Fruit fly (Drosophila melanogaster) whole organism, embryonic: ENCODE results near the gene siz.

Experiments
- CG10959 ChIP-seq: fragments of 200-800 bp; sonication (Bioruptor generic); IDR thresholded peaks from 2 replicates; pipeline ENCODE4 v1.3.6; 2022; ENCODE audit warnings: missing biosample characterization, missing genetic modification characterization
- CG10979 ChIP-seq: fragments of 200-800 bp; sonication (Bioruptor generic); optimal IDR thresholded peaks from 2 replicates; lab custom pipeline; 2018; ENCODE audit warnings: missing biosample characterization, mild to moderate bottlenecking, missing genetic modification characterization, moderate library complexity
- CG11085 ChIP-seq: fragments of 200-800 bp; sonication (Bioruptor generic); IDR thresholded peaks from 2 replicates; pipeline ENCODE4 v1.3.6; 2022; ENCODE audit warnings: missing biosample characterization, missing genetic modification characterization
- CG12155 ChIP-seq: fragments of 200-800 bp; sonication (Bioruptor generic); optimal IDR thresholded peaks from 3 replicates; lab custom pipeline; 2016; ENCODE audit warnings: missing biosample characterization, missing genetic modification characterization
- CG12744 ChIP-seq: fragments of 200-800 bp; sonication (Bioruptor generic); optimal IDR thresholded peaks from 2 replicates; lab custom pipeline; 2016; ENCODE audit warnings: missing biosample characterization, missing genetic modification characterization
- CG13424 ChIP-seq: fragments of 200-800 bp; sonication (Bioruptor generic); optimal IDR thresholded peaks from 2 replicates; lab custom pipeline; 2019; ENCODE audit warnings: missing biosample characterization, mild to moderate bottlenecking, missing genetic modification characterization, moderate library complexity
- CG16779 ChIP-seq: fragments of 200-800 bp; sonication (Bioruptor generic); IDR thresholded peaks from 2 replicates; pipeline ENCODE4 v1.3.6; 2022; ENCODE audit warnings: missing biosample characterization, missing genetic modification characterization
- CG17359 ChIP-seq: fragments of 200-800 bp; sonication (Bioruptor generic); optimal IDR thresholded peaks from 3 replicates; lab custom pipeline; 2018; ENCODE audit warnings: missing biosample characterization, mild to moderate bottlenecking, missing genetic modification characterization, moderate library complexity
- CG2202 ChIP-seq: fragments of 200-800 bp; sonication (Bioruptor generic); optimal IDR thresholded peaks from 2 replicates; lab custom pipeline; 2018; ENCODE audit warnings: missing biosample characterization, mild to moderate bottlenecking, missing genetic modification characterization
- CG30403 ChIP-seq: fragments of 200-800 bp; sonication (Bioruptor generic); optimal IDR thresholded peaks from 3 replicates; lab custom pipeline; 2016; ENCODE audit warnings: missing biosample characterization, missing genetic modification characterization
- CG31441 ChIP-seq: fragments of 200-800 bp; sonication (Bioruptor generic); IDR thresholded peaks from 2 replicates; pipeline ENCODE4 v1.3.6; 2022; ENCODE audit warnings: missing biosample characterization, missing genetic modification characterization
- CG5180 ChIP-seq: fragments of 200-800 bp; sonication (Bioruptor generic); optimal IDR thresholded peaks from 3 replicates; lab custom pipeline; 2017; ENCODE audit warnings: missing biosample characterization, missing genetic modification characterization, mild to moderate bottlenecking, moderate library complexity, missing genetic modification reagents
- CG7357 ChIP-seq: fragments of 200-800 bp; sonication (Bioruptor generic); IDR thresholded peaks from 3 replicates; pipeline ENCODE4 v1.3.6; 2022; ENCODE audit warnings: missing biosample characterization, missing genetic modification characterization
- CG8388 ChIP-seq: fragments of 200-800 bp; sonication (Bioruptor generic); optimal IDR thresholded peaks from 2 replicates; lab custom pipeline; 2019; ENCODE audit warnings: missing biosample characterization, mild to moderate bottlenecking, missing genetic modification characterization, moderate library complexity
- CG8944 ChIP-seq: fragments of 200-800 bp; sonication (Bioruptor generic); optimal IDR thresholded peaks from 3 replicates; lab custom pipeline; 2016; ENCODE audit warnings: missing biosample characterization, missing genetic modification characterization
- D ChIP-seq, 2 experiments: fragments of 200-800 bp in 1 of 2; fragments of >200 bp in 1 of 2; sonication (Bioruptor generic) in 1 of 2; optimal IDR thresholded peaks; 2 replicates in 1 of 2; 3 replicates in 1 of 2; lab custom pipeline; 2017; ENCODE audit warnings: mild to moderate bottlenecking in 1 of 2, missing biosample characterization in 1 of 2, missing genetic modification characterization in 1 of 2, missing genetic modification reagents in 1 of 2
- Dll ChIP-seq: fragments of 200-800 bp; sonication (Bioruptor generic); IDR thresholded peaks from 4 replicates; pipeline ENCODE4 v1.3.6; 2022; ENCODE audit warnings: missing biosample characterization, missing genetic modification characterization; ENCODE audit not compliant: partially characterized antibody
- GATAe ChIP-seq: fragments of 200-800 bp; sonication (Bioruptor generic); conservative IDR thresholded peaks from 2 replicates; pipeline ENCODE4 v1.3.6; 2022; ENCODE audit warnings: missing biosample characterization, missing genetic modification characterization
- Hmx ChIP-seq: fragments of 200-800 bp; sonication (Bioruptor generic); optimal IDR thresholded peaks from 2 replicates; lab custom pipeline; 2016; ENCODE audit warnings: missing biosample characterization, missing genetic modification characterization
- Kr ChIP-seq: fragments of 200-800 bp; sonication (Bioruptor generic); optimal IDR thresholded peaks from 2 replicates; lab custom pipeline; 2017; ENCODE audit warnings: missing biosample characterization, mild to moderate bottlenecking, missing genetic modification characterization
- MBD-R2 ChIP-seq: fragments of 200-800 bp; sonication (Bioruptor generic); IDR thresholded peaks from 2 replicates; pipeline ENCODE4 v1.3.6; 2022; ENCODE audit warnings: missing biosample characterization, missing genetic modification characterization
- NC2α ChIP-seq: fragments of 200-800 bp; sonication (Bioruptor generic); optimal IDR thresholded peaks from 2 replicates; lab custom pipeline; 2016; ENCODE audit warnings: missing biosample characterization, missing genetic modification characterization
- NC2β ChIP-seq: fragments of 200-800 bp; sonication (Bioruptor generic); optimal IDR thresholded peaks from 2 replicates; lab custom pipeline; 2016; ENCODE audit warnings: missing biosample characterization, missing genetic modification characterization
- NK7.1 ChIP-seq: fragments of 200-800 bp; sonication (Bioruptor generic); optimal IDR thresholded peaks from 3 replicates; lab custom pipeline; 2016; ENCODE audit warnings: missing biosample characterization, missing genetic modification characterization
- Nf-YB ChIP-seq: fragments of 200-800 bp; sonication (Bioruptor generic); optimal IDR thresholded peaks from 3 replicates; lab custom pipeline; 2019; ENCODE audit warnings: missing biosample characterization, mild to moderate bottlenecking, missing genetic modification characterization, moderate library complexity
- Oli ChIP-seq: fragments of 200-800 bp; sonication (Bioruptor generic); optimal IDR thresholded peaks from 2 replicates; lab custom pipeline; 2018; ENCODE audit warnings: missing biosample characterization, mild to moderate bottlenecking, missing genetic modification characterization, moderate library complexity
- Rx ChIP-seq: fragments of 200-800 bp; sonication (Bioruptor generic); IDR thresholded peaks from 2 replicates; pipeline ENCODE4 v1.3.6; 2022; ENCODE audit warnings: missing biosample characterization, missing genetic modification characterization
- Sin3A ChIP-seq: fragments of >200 bp; optimal IDR thresholded peaks from 2 replicates; lab custom pipeline; 2018
- Six4 ChIP-seq: fragments of 200-800 bp; sonication (Bioruptor generic); optimal IDR thresholded peaks from 2 replicates; lab custom pipeline; 2016; ENCODE audit warnings: missing biosample characterization, missing genetic modification characterization
- Trl ChIP-seq, 3 experiments: fragments of >200 bp in 2 of 3; fragments of 200-800 bp in 1 of 3; sonication (Bioruptor generic) in 1 of 3; optimal IDR thresholded peaks; 2 replicates in 1 of 3; 3 replicates in 2 of 3; lab custom pipeline; 2016 to 2017; ENCODE audit warnings: missing biosample characterization in 1 of 3, missing genetic modification characterization in 1 of 3
- amos ChIP-seq: fragments of 200-800 bp; sonication (Bioruptor generic); IDR thresholded peaks from 2 replicates; pipeline ENCODE4 v1.3.6; 2022; ENCODE audit warnings: missing biosample characterization, missing genetic modification characterization; ENCODE audit not compliant: partially characterized antibody
- aop ChIP-seq: fragments of 200-800 bp; sonication (Bioruptor generic); IDR thresholded peaks from 2 replicates; pipeline ENCODE4 v1.3.6; 2022; ENCODE audit warnings: missing biosample characterization, missing genetic modification characterization
- ato ChIP-seq: fragments of 200-800 bp; sonication (Bioruptor generic); IDR thresholded peaks from 2 replicates; pipeline ENCODE4 v1.3.6; 2022; ENCODE audit warnings: missing biosample characterization, missing genetic modification characterization; ENCODE audit not compliant: partially characterized antibody
- bab2 ChIP-seq: fragments of 200-800 bp; sonication (Bioruptor generic); optimal IDR thresholded peaks from 2 replicates; lab custom pipeline; 2016; ENCODE audit warnings: missing biosample characterization, missing genetic modification characterization
- chinmo ChIP-seq: fragments of 200-800 bp; sonication (Bioruptor generic); IDR thresholded peaks from 4 replicates; pipeline ENCODE4 v1.3.6; 2022; ENCODE audit warnings: missing biosample characterization, missing genetic modification characterization; ENCODE audit not compliant: partially characterized antibody
- corto ChIP-seq: fragments of 200-800 bp; sonication (Bioruptor generic); optimal IDR thresholded peaks from 2 replicates; lab custom pipeline; 2016; ENCODE audit warnings: missing biosample characterization, mild to moderate bottlenecking, missing genetic modification characterization, moderate library complexity
- crol ChIP-seq: fragments of 200-800 bp; sonication (Bioruptor generic); IDR thresholded peaks from 2 replicates; pipeline ENCODE4 v1.3.6; 2022; ENCODE audit warnings: missing biosample characterization, missing genetic modification characterization
- dimm ChIP-seq: fragments of 200-800 bp; sonication (Bioruptor generic); IDR thresholded peaks from 2 replicates; pipeline ENCODE4 v1.3.6; 2022; ENCODE audit warnings: missing biosample characterization, missing genetic modification characterization
- gem ChIP-seq: fragments of 200-800 bp; sonication (Bioruptor generic); optimal IDR thresholded peaks from 2 replicates; lab custom pipeline; 2019; ENCODE audit warnings: missing biosample characterization, mild to moderate bottlenecking, missing genetic modification characterization, moderate library complexity
- gfzf ChIP-seq: fragments of 200-800 bp; sonication (Bioruptor generic); optimal IDR thresholded peaks from 2 replicates; lab custom pipeline; 2016; ENCODE audit warnings: missing biosample characterization, mild to moderate bottlenecking, missing genetic modification characterization, moderate library complexity
- grn ChIP-seq: fragments of 200-800 bp; sonication (Bioruptor generic); optimal IDR thresholded peaks from 3 replicates; lab custom pipeline; 2017; ENCODE audit warnings: missing biosample characterization, missing genetic modification characterization
- maf-S ChIP-seq: fragments of 200-800 bp; sonication (Bioruptor generic); optimal IDR thresholded peaks from 2 replicates; lab custom pipeline; 2016; ENCODE audit warnings: missing biosample characterization, missing genetic modification characterization
- mld ChIP-seq: fragments of 200-800 bp; sonication (Bioruptor generic); IDR thresholded peaks from 3 replicates; pipeline ENCODE4 v1.3.6; 2022; ENCODE audit warnings: missing biosample characterization, missing genetic modification characterization; ENCODE audit not compliant: partially characterized antibody
- org-1 ChIP-seq: fragments of 200-800 bp; sonication (Bioruptor generic); optimal IDR thresholded peaks from 2 replicates; lab custom pipeline; 2017; ENCODE audit warnings: missing biosample characterization, missing genetic modification characterization
- row ChIP-seq: fragments of 200-800 bp; sonication (Bioruptor generic); IDR thresholded peaks from 3 replicates; pipeline ENCODE4 v1.3.6; 2022; ENCODE audit warnings: missing biosample characterization, missing genetic modification characterization
- scrt ChIP-seq: fragments of 200-800 bp; sonication (Bioruptor generic); optimal IDR thresholded peaks from 2 replicates; lab custom pipeline; 2018; ENCODE audit warnings: missing biosample characterization, mild to moderate bottlenecking, missing genetic modification characterization, moderate library complexity
- sr ChIP-seq: fragments of 200-800 bp; sonication (Bioruptor generic); IDR thresholded peaks from 3 replicates; pipeline ENCODE4 v1.3.6; 2022; ENCODE audit warnings: missing biosample characterization, missing genetic modification characterization
- wor ChIP-seq: fragments of 200-800 bp; sonication (Bioruptor generic); IDR thresholded peaks from 2 replicates; pipeline ENCODE4 v1.3.6; 2022; ENCODE audit warnings: missing biosample characterization, missing genetic modification characterization

Gene siz

dm6 chr3L:21060189-21061070, 26.1 kb downstream of the siz start (continued):
- TF ChIP-seq amos (GFP tag; lab: Robert Waterston, UW) (no peak), sr (GFP tag; lab: Robert Waterston, UW) (no peak), NC2α (GFP tag; lab: Kevin White, UChicago) (no peak), CG10959 (no peak), CG17359 (tag; lab: Kevin White, UChicago) (peak; percentile 29), Sin3A (lab: Kevin White, UChicago) (no peak), CG7357 (GFP tag; lab: Robert Waterston, UW) (no peak), NK7.1 (GFP tag; lab: Kevin White, UChicago) (no peak), CG11085 (no peak), ato (GFP tag; lab: Robert Waterston, UW) (no peak), D (optimal IDR thresholded peaks at IDR 0.05; lab: Kevin White, UChicago) (no peak), D (GFP tag; optimal IDR thresholded peaks at IDR 0.05; lab: Kevin White, UChicago) (peak; percentile 32), GATAe (no peak), CG12155 (GFP tag; lab: Kevin White, UChicago) (no peak), CG12744 (GFP tag; lab: Kevin White, UChicago) (no peak), crol (GFP tag; lab: Robert Waterston, UW) (peak; percentile 67), CG31441 (GFP tag; lab: Robert Waterston, UW) (peak; percentile 53), Dll (GFP tag; lab: Robert Waterston, UW) (no peak), CG30403 (GFP tag; lab: Kevin White, UChicago) (peak; percentile 23), row (GFP tag; lab: Robert Waterston, UW) (0 out of 3 replicates have a peak, but pooled peaks have one; percentile 17), Hmx (GFP tag; lab: Kevin White, UChicago) (no peak), grn (GFP tag; lab: Kevin White, UChicago) (no peak), CG8388 (peak; percentile 22), scrt (peak; percentile 2), CG10979 (tag; lab: Kevin White, UChicago) (peak; percentile 41), gfzf (GFP tag; lab: Kevin White, UChicago) (no peak), Nf-YB (GFP tag; lab: Kevin White, UChicago) (no peak), CG5180 (GFP tag; lab: Kevin White, UChicago) (no peak), Rx (GFP tag; lab: Robert Waterston, UW) (no peak), wor (GFP tag; lab: Robert Waterston, UW) (no peak), CG13424 (tag; lab: Kevin White, UChicago) (peak; percentile 11), NC2β (GFP tag; lab: Kevin White, UChicago) (no peak), org-1 (GFP tag; lab: Kevin White, UChicago) (no peak), CG8944 (GFP tag; lab: Kevin White, UChicago) (no peak), gem (tag; lab: Kevin White, UChicago) (peak; percentile 66), CG16779 (GFP tag; lab: Robert Waterston, UW) (0 out of 2 replicates have a peak, but pooled peaks have one; percentile 13), bab2 (GFP tag; lab: Kevin White, UChicago) (no peak), Kr (GFP tag; lab: Kevin White, UChicago) (no peak), Six4 (no peak), CG2202 (tag; lab: Kevin White, UChicago) (peak; percentile 0), chinmo (GFP tag; lab: Robert Waterston, UW) (0 out of 4 replicates have a peak, but pooled peaks have one; percentile 30), MBD-R2 (GFP tag; lab: Robert Waterston, UW) (no peak), mld (GFP tag; lab: Robert Waterston, UW) (no peak), Trl (optimal IDR thresholded peaks at IDR 0.05; lab: Kevin White, UChicago) (peak; percentile 55 to 64), Trl (GFP tag; optimal IDR thresholded peaks at IDR 0.05; lab: Kevin White, UChicago) (no peak), corto (GFP tag; lab: Kevin White, UChicago) (no peak), aop (GFP tag; lab: Robert Waterston, UW) (peak; percentile 54; the same call in 1 of the 2 replicates), Oli (peak; percentile 39), maf-S (no peak), dimm (GFP tag; lab: Robert Waterston, UW) (no peak)
